Fruit fly (Drosophila melanogaster) whole organism, prepupa: ENCODE results near the gene Cralbp.

ENCODE experiments used
- Blimp-1 ChIP-seq: fragments of 200-800 bp; sonication (Bioruptor generic); optimal IDR thresholded peaks from 3 replicates; lab custom pipeline; 2017; ENCODE audit warnings: missing biosample characterization, missing genetic modification characterization, mild to moderate bottlenecking, moderate library complexity, missing genetic modification reagents
- CG10669 ChIP-seq: fragments of 200-800 bp; sonication (Bioruptor generic); optimal IDR thresholded peaks from 3 replicates; lab custom pipeline; 2018; ENCODE audit warnings: missing biosample characterization, mild to moderate bottlenecking, missing genetic modification characterization, moderate library complexity
- CG11294 ChIP-seq: fragments of 200-800 bp; sonication (Bioruptor generic); IDR thresholded peaks from 2 replicates; pipeline ENCODE4 v1.3.6; 2022; ENCODE audit warnings: missing biosample characterization, missing genetic modification characterization
- CG11762 ChIP-seq: fragments of 200-800 bp; sonication (Bioruptor generic); optimal IDR thresholded peaks from 3 replicates; lab custom pipeline; 2016; ENCODE audit warnings: missing biosample characterization, missing genetic modification characterization; ENCODE audit not compliant: insufficient read depth
- CG1621 ChIP-seq: fragments of 200-800 bp; sonication (Bioruptor generic); optimal IDR thresholded peaks from 3 replicates; lab custom pipeline; 2018; ENCODE audit warnings: missing biosample characterization, mild to moderate bottlenecking, missing genetic modification characterization
- CG16779 ChIP-seq: fragments of 200-800 bp; sonication (Bioruptor generic); optimal IDR thresholded peaks from 3 replicates; lab custom pipeline; 2017; ENCODE audit warnings: missing biosample characterization, mild to moderate bottlenecking, missing genetic modification characterization
- CG32006 ChIP-seq: fragments of 200-800 bp; sonication (Bioruptor generic); optimal IDR thresholded peaks from 3 replicates; lab custom pipeline; 2017; ENCODE audit warnings: missing biosample characterization, mild to moderate bottlenecking, missing genetic modification characterization
- CG34406 ChIP-seq: fragments of 200-800 bp; sonication (Bioruptor generic); optimal IDR thresholded peaks from 3 replicates; lab custom pipeline; 2016; ENCODE audit warnings: missing biosample characterization, missing genetic modification characterization
- CG6276 ChIP-seq: fragments of 200-800 bp; sonication (Bioruptor generic); optimal IDR thresholded peaks from 2 replicates; lab custom pipeline; 2017; ENCODE audit warnings: missing biosample characterization, mild to moderate bottlenecking, missing genetic modification characterization
- CG6792 ChIP-seq: fragments of 200-800 bp; sonication (Bioruptor generic); optimal IDR thresholded peaks from 3 replicates; lab custom pipeline; 2016; ENCODE audit warnings: missing biosample characterization, missing genetic modification characterization
- CG6808 ChIP-seq: fragments of 200-800 bp; sonication (Bioruptor generic); optimal IDR thresholded peaks from 3 replicates; lab custom pipeline; 2017; ENCODE audit warnings: missing biosample characterization, missing genetic modification characterization, mild to moderate bottlenecking, moderate library complexity, missing genetic modification reagents
- CG6854 ChIP-seq: fragments of 200-800 bp; sonication (Bioruptor generic); optimal IDR thresholded peaks from 2 replicates; lab custom pipeline; 2017; ENCODE audit warnings: missing biosample characterization, mild to moderate bottlenecking, missing genetic modification characterization
- CG8119 ChIP-seq: fragments of 200-800 bp; sonication (Bioruptor generic); IDR thresholded peaks from 3 replicates; pipeline ENCODE4 v1.3.6; 2022; ENCODE audit warnings: missing biosample characterization, missing genetic modification characterization
- Eip78C ChIP-seq: fragments of 200-800 bp; sonication (Bioruptor generic); peaks from one replicate; lab custom pipeline; 2016; ENCODE audit warnings: missing biosample characterization, missing genetic modification characterization
- Gug ChIP-seq: fragments of 200-800 bp; sonication (Bioruptor generic); IDR thresholded peaks from 2 replicates; pipeline ENCODE4 v1.3.6; 2022; ENCODE audit warnings: missing biosample characterization, missing genetic modification characterization
- Hr39 ChIP-seq: fragments of 200-800 bp; sonication (Bioruptor generic); optimal IDR thresholded peaks from 2 replicates; lab custom pipeline; 2016; ENCODE audit warnings: missing biosample characterization, missing genetic modification characterization
- Hr4 ChIP-seq: fragments of 200-800 bp; sonication (Bioruptor generic); optimal IDR thresholded peaks from 3 replicates; lab custom pipeline; 2016; ENCODE audit warnings: missing biosample characterization, missing genetic modification characterization
- Lpt ChIP-seq: fragments of 200-800 bp; sonication (Bioruptor generic); optimal IDR thresholded peaks from 3 replicates; lab custom pipeline; 2016; ENCODE audit warnings: missing biosample characterization, missing genetic modification characterization
- Met ChIP-seq: fragments of 200-800 bp; sonication (Bioruptor generic); optimal IDR thresholded peaks from 3 replicates; lab custom pipeline; 2016; ENCODE audit warnings: missing biosample characterization, missing genetic modification characterization
- Smox ChIP-seq: fragments of 200-800 bp; sonication (Bioruptor generic); optimal IDR thresholded peaks from 3 replicates; lab custom pipeline; 2016; ENCODE audit warnings: missing biosample characterization, missing genetic modification characterization
- Sox14 ChIP-seq: fragments of 200-800 bp; sonication (Bioruptor generic); optimal IDR thresholded peaks from 3 replicates; lab custom pipeline; 2016; ENCODE audit warnings: missing biosample characterization, missing genetic modification characterization
- Sox15 ChIP-seq: fragments of 200-800 bp; sonication (Bioruptor generic); optimal IDR thresholded peaks from 3 replicates; lab custom pipeline; 2016; ENCODE audit warnings: missing biosample characterization, missing genetic modification characterization
- achi ChIP-seq: fragments of 200-800 bp; sonication (Bioruptor generic); optimal IDR thresholded peaks from 3 replicates; lab custom pipeline; 2016; ENCODE audit warnings: missing biosample characterization, missing genetic modification characterization
- acj6 ChIP-seq: fragments of 200-800 bp; sonication (Bioruptor generic); optimal IDR thresholded peaks from 3 replicates; lab custom pipeline; 2016; ENCODE audit warnings: missing biosample characterization, missing genetic modification characterization
- dsx ChIP-seq: fragments of 200-800 bp; optimal IDR thresholded peaks from 3 replicates; lab custom pipeline; 2019; ENCODE audit warnings: missing biosample characterization, mild to moderate bottlenecking, missing genetic modification characterization, moderate library complexity; ENCODE audit not compliant: poor library complexity, severe bottlenecking
- eg ChIP-seq: fragments of 200-800 bp; sonication (Bioruptor generic); IDR thresholded peaks from 3 replicates; pipeline ENCODE4 v1.3.6; 2022; ENCODE audit warnings: missing biosample characterization, missing genetic modification characterization
- fd59A ChIP-seq: fragments of 200-800 bp; sonication (Bioruptor generic); optimal IDR thresholded peaks from 2 replicates; lab custom pipeline; 2017; ENCODE audit warnings: missing biosample characterization, mild to moderate bottlenecking, missing genetic modification characterization, missing genetic modification reagents
- fd85E ChIP-seq: fragments of 200-800 bp; sonication (Bioruptor generic); optimal IDR thresholded peaks from 3 replicates; lab custom pipeline; 2016; ENCODE audit warnings: missing biosample characterization, missing genetic modification characterization
- fkh ChIP-seq: fragments of 200-800 bp; sonication (Bioruptor generic); optimal IDR thresholded peaks from 3 replicates; lab custom pipeline; 2017; ENCODE audit warnings: missing biosample characterization, mild to moderate bottlenecking, missing genetic modification characterization, moderate library complexity
- lz ChIP-seq: fragments of 200-800 bp; sonication (Bioruptor generic); optimal IDR thresholded peaks from 3 replicates; lab custom pipeline; 2016; ENCODE audit warnings: missing biosample characterization, missing genetic modification characterization
- net ChIP-seq: fragments of 200-800 bp; sonication (Bioruptor generic); optimal IDR thresholded peaks from 3 replicates; lab custom pipeline; 2016; ENCODE audit warnings: missing biosample characterization, missing genetic modification characterization
- spab ChIP-seq: fragments of 200-800 bp; sonication (Bioruptor generic); optimal IDR thresholded peaks from 2 replicates; lab custom pipeline; 2017; ENCODE audit warnings: missing biosample characterization, mild to moderate bottlenecking, missing genetic modification characterization, missing genetic modification reagents
- ss ChIP-seq, 2 experiments: fragments of 200-800 bp; sonication (Bioruptor generic); optimal IDR thresholded peaks; 2 replicates in 1 of 2; 3 replicates in 1 of 2; lab custom pipeline; 2017 to 2018; ENCODE audit warnings: mild to moderate bottlenecking in 2 of 2, missing biosample characterization in 2 of 2, missing genetic modification characterization in 2 of 2, moderate library complexity in 1 of 2
- svp ChIP-seq: fragments of 200-800 bp; sonication (Bioruptor generic); peaks from one replicate; lab custom pipeline; 2016; ENCODE audit warnings: missing biosample characterization, missing genetic modification characterization
- vri ChIP-seq: fragments of 200-800 bp; sonication (Bioruptor generic); optimal IDR thresholded peaks from 3 replicates; lab custom pipeline; 2016; ENCODE audit warnings: missing biosample characterization, mild to moderate bottlenecking, missing genetic modification characterization

The Cralbp gene

DNA sequence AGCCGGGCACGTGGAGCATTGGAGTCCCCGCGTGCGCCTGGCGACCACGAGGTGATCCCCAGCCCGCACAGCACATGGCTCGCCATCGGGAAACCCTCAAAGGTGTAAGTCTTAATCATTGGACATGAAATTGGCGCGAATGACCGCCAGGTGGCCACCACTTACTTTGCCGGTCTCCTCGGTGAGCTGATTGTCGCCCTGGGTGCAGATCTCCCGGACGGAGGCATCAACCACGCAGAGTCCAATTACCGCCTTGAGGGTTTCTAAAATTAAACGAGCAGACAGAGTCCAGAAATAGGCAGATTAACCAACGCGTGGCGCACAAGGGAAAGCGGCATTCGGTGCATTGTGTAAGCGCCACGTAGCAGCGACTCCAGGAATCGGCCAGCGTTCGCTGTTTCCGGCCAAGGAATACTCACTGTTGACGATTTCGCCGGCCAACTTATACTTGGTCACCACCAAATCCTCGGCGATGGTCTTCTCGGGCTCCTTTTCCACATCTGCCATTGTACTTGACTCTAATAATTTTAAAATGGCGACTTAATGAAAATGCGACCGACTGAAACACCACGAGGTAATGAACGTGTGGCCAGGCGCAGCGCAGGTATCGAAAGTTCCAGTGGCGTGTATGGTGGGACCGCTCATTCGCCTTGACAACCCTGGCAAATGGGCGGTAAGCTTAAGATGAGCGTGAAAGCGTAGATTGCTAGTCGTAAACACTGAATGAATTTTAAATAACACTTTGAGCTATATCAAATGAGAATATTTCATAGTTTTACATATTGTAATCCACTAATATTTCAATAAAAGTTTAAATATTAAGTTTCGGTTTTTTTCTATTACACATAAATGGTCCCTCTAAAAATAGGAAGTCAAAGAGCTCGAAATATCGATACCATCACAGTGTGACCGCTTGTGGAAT, 21.3 kb downstream of the Cralbp start, which contains the start of gene CG10576:
CG10576 (minus strand) TSS at position 781 of the 922 bp plus-strand sequence.
- TF ChIP-seq Met (GFP tag; lab: Kevin White, UChicago) (no peak), lz (no peak), CG16779 (tag; lab: Kevin White, UChicago) (no peak), CG1621 (tag; lab: Kevin White, UChicago) (no peak), CG6854 (GFP tag; lab: Kevin White, UChicago) (no peak), fd59A (no peak), CG11294 (GFP tag; lab: Robert Waterston, UW) (no peak), eg (GFP tag; lab: Robert Waterston, UW) (no peak), Hr4 (GFP tag; lab: Kevin White, UChicago) (no peak), CG6276 (GFP tag; lab: Kevin White, UChicago) (no peak), fd85E (GFP tag; lab: Kevin White, UChicago) (no peak), Sox15 (no peak), CG34406 (GFP tag; lab: Kevin White, UChicago) (no peak), CG10669 (GFP tag; lab: Kevin White, UChicago) (no peak), Lpt (GFP tag; lab: Kevin White, UChicago) (no peak), Smox (no peak), CG32006 (GFP tag; lab: Kevin White, UChicago) (no peak)

DNA sequence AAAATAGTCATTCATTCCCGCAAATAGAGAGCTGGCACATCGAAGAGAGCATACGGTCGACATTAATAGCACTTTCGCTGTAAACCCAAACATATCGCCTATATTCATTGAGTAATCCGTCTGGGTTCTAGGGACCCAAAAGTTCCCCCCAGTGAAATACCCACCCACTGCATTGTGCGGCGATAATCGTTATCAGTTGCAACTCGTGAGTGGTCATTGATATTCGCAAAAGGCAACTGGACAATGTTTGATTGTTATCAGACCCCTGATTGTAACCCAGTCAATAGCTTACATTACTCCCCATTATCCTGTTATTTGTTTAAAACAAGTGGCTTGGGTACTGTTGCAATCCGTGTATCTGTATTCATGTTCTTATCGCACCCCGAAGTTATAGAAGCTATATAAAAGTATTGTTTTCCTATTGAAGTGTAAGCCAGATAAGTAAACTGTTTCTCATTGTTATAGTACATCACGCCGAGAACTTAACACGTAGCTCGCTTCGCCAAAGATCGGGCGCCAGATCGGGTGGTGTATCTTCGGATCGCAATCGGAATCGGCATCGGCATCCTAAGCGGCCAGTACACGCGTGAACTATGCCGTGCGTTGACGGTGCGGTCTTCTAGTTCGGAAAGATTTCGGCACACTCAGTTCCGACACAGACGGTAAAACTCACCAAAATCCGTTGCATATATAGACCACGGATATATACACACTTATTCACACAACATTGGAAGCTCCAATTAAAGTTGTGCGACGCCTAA, 32.7 kb downstream of the Cralbp start:
- peak; percentile 94 for TF ChIP-seq vri
- TF ChIP-seq Eip78C (GFP tag; lab: Kevin White, UChicago), result peak; percentile 43
- no peak for TF ChIP-seq CG10669 (GFP tag; lab: Kevin White, UChicago)
- TF ChIP-seq eg (GFP tag; lab: Robert Waterston, UW), result peak; percentile 23; the same call in 1 of the 3 replicates
- TF ChIP-seq CG32006 (GFP tag; lab: Kevin White, UChicago), result no peak
- TF ChIP-seq Lpt (GFP tag; lab: Kevin White, UChicago), result peak; percentile 3
- TF ChIP-seq Gug (GFP tag; lab: Robert Waterston, UW), result 0 out of 2 replicates have a peak, but pooled peaks have one; percentile 7

DNA sequence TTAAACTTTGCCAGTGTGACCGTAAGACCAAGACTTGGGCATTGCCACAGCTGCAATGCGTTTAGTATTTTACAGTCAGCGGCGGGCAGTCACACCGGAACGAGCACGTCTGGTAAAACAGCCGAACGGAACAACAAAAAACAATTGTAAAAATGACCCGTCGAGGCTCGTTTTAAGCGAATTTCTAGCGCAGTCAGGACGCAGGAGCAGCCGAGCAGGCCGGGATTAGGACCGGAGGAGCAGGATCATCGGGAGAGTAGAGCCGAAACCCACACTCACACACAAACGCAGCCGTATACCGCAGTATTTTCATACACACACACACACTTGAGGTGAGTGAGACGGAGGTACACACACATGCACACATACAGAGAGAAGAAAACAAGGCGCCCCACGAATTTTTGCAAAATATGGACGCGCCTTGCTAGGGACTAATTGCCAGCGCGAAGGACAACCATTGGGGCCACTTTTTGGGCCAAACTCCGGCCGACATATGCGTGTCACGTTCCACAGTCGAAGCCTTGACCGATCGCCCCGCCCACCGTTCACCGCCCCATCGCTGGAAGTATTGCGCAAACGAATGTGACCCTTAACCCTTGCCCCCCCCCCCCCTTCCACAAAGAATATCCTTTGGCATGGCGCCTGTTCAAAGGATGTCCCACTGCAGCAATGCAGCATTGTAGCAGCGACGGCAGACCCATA, 33.5 kb downstream of the Cralbp start, which contains the start of gene Usp47:
Usp47 (plus strand) TSS at position 71 of the 702 bp plus-strand sequence.
- TF ChIP-seq CG1621 (tag; lab: Kevin White, UChicago) (peak; percentile 33), CG6808 (peak; percentile 38), CG6854 (GFP tag; lab: Kevin White, UChicago) (peak; percentile 14), Eip78C (GFP tag; lab: Kevin White, UChicago) (peak; percentile 54), Blimp-1 (no peak), CG8119 (0 out of 3 replicates have a peak, but pooled peaks have one; percentile 38), Lpt (GFP tag; lab: Kevin White, UChicago) (no peak), vri (peak; percentile 51), net (peak; percentile 27), ss (GFP tag; optimal IDR thresholded peaks at IDR 0.05; lab: Kevin White, UChicago) (peak; percentile 43 to 53), Gug (GFP tag; lab: Robert Waterston, UW) (no peak), Sox14 (GFP tag; lab: Kevin White, UChicago) (peak; percentile 26)

DNA sequence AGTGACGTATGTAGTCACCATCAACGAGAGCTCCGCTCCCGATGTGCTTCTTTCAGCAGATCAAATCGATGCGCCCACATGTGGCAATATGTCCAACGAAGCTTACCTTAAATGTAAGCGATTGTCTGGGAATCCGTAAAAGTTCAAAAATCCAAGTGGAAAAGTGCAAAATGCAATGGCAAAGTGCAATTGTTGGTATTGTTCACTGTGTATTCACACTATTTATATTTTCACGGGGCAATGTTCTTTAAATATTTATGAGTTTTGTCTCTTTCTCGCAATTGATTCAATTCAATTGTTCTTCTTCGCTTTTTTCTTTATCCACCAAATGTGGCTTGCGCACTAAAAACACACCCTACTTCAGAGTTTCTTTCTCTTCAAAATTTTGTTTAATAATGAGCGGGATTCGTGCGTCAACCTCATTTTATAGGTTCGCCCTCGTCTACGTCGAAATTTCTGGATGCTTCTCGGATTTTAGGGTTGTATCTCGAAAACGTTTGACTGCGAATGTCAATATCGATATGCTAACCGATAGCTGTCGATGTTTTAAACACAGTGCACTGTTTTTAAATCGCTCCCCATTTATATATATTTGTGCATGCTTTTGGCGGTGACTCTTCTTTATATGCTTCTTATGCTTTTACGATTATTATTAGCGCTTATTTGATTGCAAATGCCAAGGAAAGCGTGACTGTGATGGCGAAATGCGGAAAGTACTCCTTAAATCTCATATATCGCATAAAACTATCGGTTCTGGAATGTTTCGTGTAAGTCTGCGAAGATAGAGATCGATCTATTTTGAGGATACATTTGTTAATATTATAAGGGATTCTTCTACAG, 34.6 kb downstream of the Cralbp start, which contains the start of gene DnaJ-1:
DnaJ-1 (minus strand) TSS at position 450 of the 840 bp plus-strand sequence.
- TF ChIP-seq CG11762 (GFP tag; lab: Kevin White, UChicago) (no peak), CG1621 (tag; lab: Kevin White, UChicago) (peak; percentile 32), fkh (GFP tag; lab: Kevin White, UChicago) (peak; percentile 31), CG6854 (GFP tag; lab: Kevin White, UChicago) (peak; percentile 82), CG6808 (peak; percentile 55), eg (GFP tag; lab: Robert Waterston, UW) (peak; percentile 33; the same call in 1 of the 3 replicates), net (no peak), svp (peak; percentile 75), Lpt (GFP tag; lab: Kevin White, UChicago) (no peak), CG34406 (GFP tag; lab: Kevin White, UChicago) (no peak), achi (GFP tag; lab: Kevin White, UChicago) (peak; percentile 15), CG8119 (no peak), Hr39 (GFP tag; lab: Kevin White, UChicago) (no peak), CG11294 (GFP tag; lab: Robert Waterston, UW) (no peak), CG6792 (peak; percentile 18), CG10669 (GFP tag; lab: Kevin White, UChicago) (no peak), dsx (GFP tag; lab: Kevin White, UChicago) (peak; percentile 64), spab (no peak), acj6 (GFP tag; lab: Kevin White, UChicago) (no peak)
